Fruit fly (Drosophila melanogaster) whole organism, embryonic: ENCODE results near the gene cu.

Source experiments
- Abd-B ChIP-seq: fragments of 200-800 bp; sonication (Bioruptor generic); optimal IDR thresholded peaks from 2 replicates; lab custom pipeline; 2018; ENCODE audit warnings: missing biosample characterization, mild to moderate bottlenecking, missing genetic modification characterization, moderate library complexity
- Bgb ChIP-seq: fragments of 200-800 bp; sonication (Bioruptor generic); IDR thresholded peaks from 2 replicates; pipeline ENCODE4 v1.3.6; 2022; ENCODE audit warnings: missing biosample characterization, missing genetic modification characterization; ENCODE audit not compliant: partially characterized antibody
- Bteb2 ChIP-seq: fragments of 200-800 bp; sonication (Bioruptor generic); optimal IDR thresholded peaks from 2 replicates; lab custom pipeline; 2016; ENCODE audit warnings: missing biosample characterization, missing genetic modification characterization
- CG10565 ChIP-seq: fragments of 200-800 bp; sonication (Bioruptor generic); optimal IDR thresholded peaks from 3 replicates; lab custom pipeline; 2016; ENCODE audit warnings: missing biosample characterization, mild to moderate bottlenecking, missing genetic modification characterization
- CG11560 ChIP-seq: fragments of 200-800 bp; sonication (Bioruptor generic); IDR thresholded peaks from 3 replicates; pipeline ENCODE4 v1.3.6; 2022; ENCODE audit warnings: missing biosample characterization, missing genetic modification characterization
- CG11696 ChIP-seq: fragments of 200-800 bp; sonication (Bioruptor generic); IDR thresholded peaks from 2 replicates; pipeline ENCODE4 v1.3.6; 2022; ENCODE audit warnings: missing biosample characterization, missing genetic modification characterization
- CG12104 ChIP-seq: fragments of 200-800 bp; sonication (Bioruptor generic); optimal IDR thresholded peaks from 3 replicates; lab custom pipeline; 2016; ENCODE audit warnings: missing biosample characterization, missing genetic modification characterization
- CG12299 ChIP-seq: fragments of 200-800 bp; sonication (Bioruptor generic); optimal IDR thresholded peaks from 2 replicates; lab custom pipeline; 2018; ENCODE audit warnings: missing biosample characterization, mild to moderate bottlenecking, missing genetic modification characterization
- CG13123 ChIP-seq: fragments of 200-800 bp; sonication (Bioruptor generic); optimal IDR thresholded peaks from 2 replicates; lab custom pipeline; 2016; ENCODE audit warnings: missing biosample characterization, missing genetic modification characterization
- CG13287 ChIP-seq: fragments of 200-800 bp; sonication (Bioruptor generic); IDR thresholded peaks from 2 replicates; pipeline ENCODE4 v1.3.6; 2022; ENCODE audit warnings: missing biosample characterization, missing genetic modification characterization; ENCODE audit not compliant: partially characterized antibody
- CG13775 ChIP-seq: fragments of 200-800 bp; sonication (Bioruptor generic); optimal IDR thresholded peaks from 3 replicates; lab custom pipeline; 2017; ENCODE audit warnings: missing biosample characterization, mild to moderate bottlenecking, missing genetic modification characterization
- CG15514 ChIP-seq: fragments of 200-800 bp; sonication (Bioruptor generic); optimal IDR thresholded peaks from 3 replicates; lab custom pipeline; 2017; ENCODE audit warnings: missing biosample characterization, missing genetic modification characterization, mild to moderate bottlenecking, moderate library complexity, missing genetic modification reagents
- CG1792 ChIP-seq: fragments of 200-800 bp; sonication (Bioruptor generic); optimal IDR thresholded peaks from 2 replicates; lab custom pipeline; 2016; ENCODE audit warnings: missing biosample characterization, missing genetic modification characterization
- CG18476 ChIP-seq: fragments of 200-800 bp; sonication (Bioruptor generic); optimal IDR thresholded peaks from 2 replicates; lab custom pipeline; 2016; ENCODE audit warnings: missing biosample characterization, mild to moderate bottlenecking, missing genetic modification characterization
- CG18764 ChIP-seq: fragments of 200-800 bp; sonication (Bioruptor generic); optimal IDR thresholded peaks from 3 replicates; lab custom pipeline; 2016; ENCODE audit warnings: missing biosample characterization, missing genetic modification characterization
- CG33213 ChIP-seq: fragments of 200-800 bp; sonication (Bioruptor generic); optimal IDR thresholded peaks from 3 replicates; lab custom pipeline; 2016; ENCODE audit warnings: missing biosample characterization, missing genetic modification characterization
- CG3726 ChIP-seq: fragments of 200-800 bp; sonication (Bioruptor generic); IDR thresholded peaks from 3 replicates; pipeline ENCODE4, ENCODE4 v1.3.6; 2022; ENCODE audit warnings: missing biosample characterization, missing genetic modification characterization
- CG42726 ChIP-seq: fragments of 200-800 bp; sonication (Bioruptor generic); IDR thresholded peaks from 2 replicates; pipeline ENCODE4 v1.3.6; 2022; ENCODE audit warnings: missing biosample characterization, missing genetic modification characterization; ENCODE audit not compliant: partially characterized antibody
- CG4854 ChIP-seq: fragments of 200-800 bp; sonication (Bioruptor generic); optimal IDR thresholded peaks from 2 replicates; lab custom pipeline; 2016; ENCODE audit warnings: missing biosample characterization, missing genetic modification characterization, inconsistent platforms
- CG6791 ChIP-seq: fragments of 200-800 bp; sonication (Bioruptor generic); IDR thresholded peaks from 3 replicates; pipeline ENCODE4 v1.3.6; 2022; ENCODE audit warnings: missing biosample characterization, missing genetic modification characterization; ENCODE audit not compliant: partially characterized antibody
- CG8388 ChIP-seq: fragments of 200-800 bp; sonication (Bioruptor generic); optimal IDR thresholded peaks from 2 replicates; lab custom pipeline; 2019; ENCODE audit warnings: missing biosample characterization, mild to moderate bottlenecking, missing genetic modification characterization, moderate library complexity
- CG8924 ChIP-seq: fragments of 200-800 bp; optimal IDR thresholded peaks from 3 replicates; lab custom pipeline; 2019; ENCODE audit warnings: missing biosample characterization, mild to moderate bottlenecking, missing genetic modification characterization, moderate library complexity
- CG9437 ChIP-seq: fragments of 200-800 bp; sonication (Bioruptor generic); optimal IDR thresholded peaks from 2 replicates; lab custom pipeline; 2018; ENCODE audit warnings: missing biosample characterization, mild to moderate bottlenecking, missing genetic modification characterization
- CG9727 ChIP-seq: fragments of 200-800 bp; sonication (Bioruptor generic); optimal IDR thresholded peaks from 3 replicates; lab custom pipeline; 2017; ENCODE audit warnings: missing biosample characterization, mild to moderate bottlenecking, missing genetic modification characterization
- CoRest ChIP-seq: fragments of 200-800 bp; sonication (Bioruptor generic); optimal IDR thresholded peaks from 3 replicates; lab custom pipeline; 2018; ENCODE audit warnings: missing biosample characterization, mild to moderate bottlenecking, missing genetic modification characterization, moderate library complexity
- Dip3 ChIP-seq: fragments of 200-800 bp; sonication (Bioruptor generic); optimal IDR thresholded peaks from 3 replicates; lab custom pipeline; 2016; ENCODE audit warnings: missing biosample characterization, missing genetic modification characterization
- Eip74EF ChIP-seq, 2 experiments: fragments of 200-800 bp in 1 of 2; fragments of >200 bp in 1 of 2; sonication (Bioruptor generic) in 1 of 2; optimal IDR thresholded peaks; 2 replicates each; lab custom pipeline; 2017 to 2019; ENCODE audit warnings: missing biosample characterization in 2 of 2, missing genetic modification characterization in 2 of 2, mild to moderate bottlenecking in 1 of 2, moderate library complexity in 1 of 2
- Fer3 ChIP-seq: fragments of 200-800 bp; sonication (Bioruptor generic); optimal IDR thresholded peaks from 2 replicates; lab custom pipeline; 2018; ENCODE audit warnings: missing biosample characterization, mild to moderate bottlenecking, missing genetic modification characterization, moderate library complexity
- Hr51 ChIP-seq, 2 experiments: fragments of 200-800 bp; sonication (Bioruptor generic); optimal IDR thresholded peaks; 2 replicates in 1 of 2; 3 replicates in 1 of 2; lab custom pipeline; 2016 to 2018; ENCODE audit warnings: missing biosample characterization in 2 of 2, missing genetic modification characterization in 2 of 2, mild to moderate bottlenecking in 1 of 2, moderate library complexity in 1 of 2
- Mad ChIP-seq: fragments of 200-800 bp; sonication (Bioruptor generic); optimal IDR thresholded peaks from 2 replicates; lab custom pipeline; 2016; ENCODE audit warnings: missing biosample characterization, missing genetic modification characterization
- Tbp ChIP-seq: fragments of >200 bp; optimal IDR thresholded peaks from 2 replicates; lab custom pipeline; 2018; ENCODE audit warnings: missing biosample characterization, missing genetic modification characterization
- abd-A ChIP-seq: fragments of 200-800 bp; sonication (Bioruptor generic); optimal IDR thresholded peaks from 3 replicates; lab custom pipeline; 2019; ENCODE audit warnings: missing biosample characterization, mild to moderate bottlenecking, missing genetic modification characterization, moderate library complexity
- az2 ChIP-seq: fragments of 200-800 bp; sonication (Bioruptor generic); optimal IDR thresholded peaks from 3 replicates; lab custom pipeline; 2016; ENCODE audit warnings: missing biosample characterization, missing genetic modification characterization
- br ChIP-seq: fragments of >200 bp; optimal IDR thresholded peaks from 2 replicates; lab custom pipeline; 2017
- disco-r ChIP-seq: fragments of 200-800 bp; sonication (Bioruptor generic); optimal IDR thresholded peaks from 2 replicates; lab custom pipeline; 2016; ENCODE audit warnings: missing biosample characterization, missing genetic modification characterization
- dpn ChIP-seq, 2 experiments: fragments of 200-800 bp; sonication (Bioruptor generic); optimal IDR thresholded peaks; 3 replicates each; lab custom pipeline; 2016; ENCODE audit warnings: missing biosample characterization in 2 of 2, missing genetic modification characterization in 2 of 2
- ewg ChIP-seq: fragments of 200-800 bp; sonication (Bioruptor generic); optimal IDR thresholded peaks from 3 replicates; lab custom pipeline; 2017; ENCODE audit warnings: mild to moderate bottlenecking, missing biosample characterization, missing genetic modification reagents, missing genetic modification characterization
- fd3F ChIP-seq: fragments of 200-800 bp; sonication (Bioruptor generic); optimal IDR thresholded peaks from 2 replicates; lab custom pipeline; 2018; ENCODE audit warnings: missing biosample characterization, mild to moderate bottlenecking, missing genetic modification characterization, moderate library complexity
- fd64A ChIP-seq: fragments of 200-800 bp; sonication (Bioruptor generic); optimal IDR thresholded peaks from 3 replicates; lab custom pipeline; 2018; ENCODE audit warnings: missing biosample characterization, mild to moderate bottlenecking, missing genetic modification characterization
- hkb ChIP-seq, 2 experiments: fragments of 200-800 bp in 1 of 2; fragments of >200 bp in 1 of 2; sonication (Bioruptor generic) in 1 of 2; IDR thresholded peaks in 1 of 2; optimal IDR thresholded peaks in 1 of 2; 2 replicates each; pipeline versions ENCODE4 v1.3.6 to Lab custom; 2017 to 2022; ENCODE audit warnings: missing biosample characterization in 1 of 2, missing genetic modification characterization in 1 of 2
- jigr1 ChIP-seq: fragments of 200-800 bp; sonication (Bioruptor generic); IDR thresholded peaks from 3 replicates; pipeline ENCODE4 v1.3.6; 2022; ENCODE audit warnings: missing biosample characterization, missing genetic modification characterization
- lmd ChIP-seq: fragments of 200-800 bp; sonication (Bioruptor generic); IDR thresholded peaks from 2 replicates; pipeline ENCODE4 v1.3.6; 2022; ENCODE audit warnings: missing biosample characterization, missing genetic modification characterization
- nom ChIP-seq: fragments of 200-800 bp; sonication (Bioruptor generic); optimal IDR thresholded peaks from 2 replicates; lab custom pipeline; 2017; ENCODE audit warnings: missing biosample characterization, missing genetic modification characterization, mild to moderate bottlenecking, moderate library complexity, missing genetic modification reagents
- org-1 ChIP-seq: fragments of 200-800 bp; sonication (Bioruptor generic); optimal IDR thresholded peaks from 2 replicates; lab custom pipeline; 2017; ENCODE audit warnings: missing biosample characterization, missing genetic modification characterization
- pb ChIP-seq: fragments of 200-800 bp; sonication (Bioruptor generic); optimal IDR thresholded peaks from 3 replicates; lab custom pipeline; 2016; ENCODE audit warnings: missing biosample characterization, missing genetic modification characterization
- sna ChIP-seq: fragments of 200-800 bp; sonication (Bioruptor generic); IDR thresholded peaks from 2 replicates; pipeline ENCODE4 v1.3.6; 2022; ENCODE audit warnings: missing biosample characterization, missing genetic modification characterization; ENCODE audit not compliant: partially characterized antibody
- yki ChIP-seq: fragments of >200 bp; optimal IDR thresholded peaks from 3 replicates; lab custom pipeline; 2018

cu gene

DNA sequence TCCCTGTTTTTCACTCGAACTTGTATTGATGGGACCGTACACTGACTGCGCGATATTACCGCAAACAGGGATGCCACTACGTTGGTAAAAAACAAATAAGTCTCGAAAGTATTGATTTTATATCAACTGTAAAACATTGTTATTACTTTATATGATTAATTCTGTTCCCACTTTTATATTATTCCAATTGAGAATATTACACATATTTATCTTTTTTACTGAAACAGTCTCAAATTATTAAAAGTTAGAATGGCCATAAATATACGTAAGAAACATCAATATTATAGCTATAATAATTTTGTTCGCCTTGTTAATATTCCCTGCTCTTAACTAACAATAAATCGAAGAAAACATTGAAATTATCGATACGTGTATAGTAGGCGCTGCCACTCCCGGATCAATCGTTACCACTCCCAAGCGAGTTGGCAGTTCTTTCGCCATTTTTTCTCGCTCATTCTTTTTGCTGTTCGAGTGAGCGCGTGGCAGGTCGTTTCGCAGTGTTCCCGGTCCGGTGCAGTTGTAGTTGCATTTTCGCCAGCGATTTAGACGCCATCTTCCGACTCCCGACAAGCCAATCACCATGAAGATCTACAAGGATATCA lies 12.5 kb downstream of the cu start, which contains the start of the genes SdhC and Tctp (continued):
- TF ChIP-seq nom (GFP tag; lab: Kevin White, UChicago) = peak; percentile 73
- peak; percentile 60 for TF ChIP-seq CG15514
- TF ChIP-seq Eip74EF (GFP tag; optimal IDR thresholded peaks at IDR 0.05; lab: Kevin White, UChicago) = peak in 1 of 2 experiments; percentile 35
- TF ChIP-seq yki = no peak
- TF ChIP-seq CG18476 (GFP tag; lab: Kevin White, UChicago) = peak; percentile 38
- no peak for TF ChIP-seq jigr1
- TF ChIP-seq Bteb2 (GFP tag; lab: Kevin White, UChicago) = peak; percentile 46
- TF ChIP-seq CG33213 (GFP tag; lab: Kevin White, UChicago) = peak; percentile 19
- TF ChIP-seq org-1 (GFP tag; lab: Kevin White, UChicago) = no peak
- peak; percentile 62 for TF ChIP-seq CG9727
- TF ChIP-seq CoRest = peak; percentile 64
- TF ChIP-seq CG1792 (GFP tag; lab: Kevin White, UChicago) = no peak
- peak; percentile 17 to 60 for TF ChIP-seq Hr51 (GFP tag; optimal IDR thresholded peaks at IDR 0.05; lab: Kevin White, UChicago)
- peak; percentile 46 for TF ChIP-seq az2 (GFP tag; lab: Kevin White, UChicago)
- TF ChIP-seq CG42726 (GFP tag; lab: Robert Waterston, UW) = peak; percentile 57; the same call in 1 of the 2 replicates
- TF ChIP-seq Abd-B = peak; percentile 46
- TF ChIP-seq dpn (GFP tag; optimal IDR thresholded peaks at IDR 0.05; lab: Kevin White, UChicago) = peak; percentile 32 to 36
- no peak for TF ChIP-seq fd3F (GFP tag; lab: Kevin White, UChicago)
- TF ChIP-seq CG6791 = peak; percentile 62
- TF ChIP-seq, all 482 proteins: peak for 221

DNA sequence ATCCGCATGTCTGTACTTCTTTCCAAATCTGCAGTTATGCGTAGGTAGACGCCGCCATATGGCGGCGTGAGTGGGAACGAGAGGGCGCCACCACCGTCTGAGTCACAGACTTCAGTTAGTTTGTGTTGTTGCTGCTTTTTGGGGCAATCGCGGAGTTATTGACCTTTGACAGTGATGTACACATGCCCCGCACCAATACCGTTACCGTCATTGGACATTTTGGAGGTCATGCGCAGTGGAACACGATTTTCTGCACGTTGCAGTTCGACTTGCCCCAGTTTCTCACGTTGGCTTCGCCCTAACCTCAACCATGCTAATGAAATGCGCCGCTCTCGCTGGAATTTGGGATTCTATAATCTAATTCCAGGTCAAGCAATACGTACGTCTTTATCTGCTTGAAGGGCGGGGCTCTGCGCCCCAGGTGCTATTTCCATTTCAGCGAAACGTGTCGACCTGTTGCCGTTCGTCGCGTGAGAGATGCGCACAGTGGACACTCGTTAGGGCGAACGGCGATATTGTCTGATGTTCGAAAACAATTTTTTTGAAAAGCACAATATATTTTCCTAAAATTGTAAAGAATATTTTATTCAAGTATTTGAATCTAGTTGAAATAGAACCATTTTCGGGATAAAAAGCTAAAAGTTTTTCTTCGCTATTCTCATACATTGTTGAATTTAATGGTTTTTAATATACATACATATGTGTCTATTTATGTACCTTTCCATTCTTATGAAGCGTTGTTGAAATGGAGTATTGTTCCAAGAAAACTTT lies 14.1 kb downstream of the cu start:
- TF ChIP-seq CG11560 (tag; lab: Robert Waterston, UW) = no peak
- TF ChIP-seq CG8388 = peak; percentile 43
- peak; percentile 33 for TF ChIP-seq CG12299 (tag; lab: Kevin White, UChicago)
- no peak for TF ChIP-seq Tbp (GFP tag; lab: Kevin White, UChicago)
- peak; percentile 95 for TF ChIP-seq ewg
- TF ChIP-seq fd64A (GFP tag; lab: Kevin White, UChicago) = no peak
- TF ChIP-seq hkb (optimal IDR thresholded peaks at IDR 0.05; lab: Kevin White, UChicago) = no peak
- TF ChIP-seq hkb (GFP tag; IDR thresholded peaks at IDR 0.05; lab: Robert Waterston, UW) = peak; percentile 73
- peak; percentile 65 for TF ChIP-seq Mad
- peak; percentile 6 for TF ChIP-seq org-1 (GFP tag; lab: Kevin White, UChicago)
- peak; percentile 67 for TF ChIP-seq CG4854 (GFP tag; lab: Kevin White, UChicago)
- no peak for TF ChIP-seq sna
- 0 out of 2 replicates have a peak, but pooled peaks have one; percentile 17 for TF ChIP-seq CG11696 (GFP tag; lab: Robert Waterston, UW)
- no peak for TF ChIP-seq CG10565 (GFP tag; lab: Kevin White, UChicago)
- TF ChIP-seq CG13775 (GFP tag; lab: Kevin White, UChicago) = peak; percentile 53
- TF ChIP-seq Dip3 = peak; percentile 65
- peak; percentile 81 for TF ChIP-seq lmd (GFP tag; lab: Robert Waterston, UW)
- peak; percentile 53; the same call in 1 of the 3 replicates for TF ChIP-seq CG3726 (GFP tag; lab: Robert Waterston, UW)
- peak; percentile 34 for TF ChIP-seq pb
- peak; percentile 82 for TF ChIP-seq Fer3 (tag; lab: Kevin White, UChicago)
- no peak for TF ChIP-seq br (lab: Kevin White, UChicago)
- no peak for TF ChIP-seq CG12104
- TF ChIP-seq abd-A = peak; percentile 82
- no peak for TF ChIP-seq Bgb (GFP tag; lab: Robert Waterston, UW)
- peak; percentile 46 for TF ChIP-seq CG8924 (tag; lab: Kevin White, UChicago)
- peak; percentile 41 for TF ChIP-seq disco-r (GFP tag; lab: Kevin White, UChicago)
- TF ChIP-seq CG18764 = peak; percentile 44
- no peak for TF ChIP-seq CG13123 (GFP tag; lab: Kevin White, UChicago)
- TF ChIP-seq CG9437 (GFP tag; lab: Kevin White, UChicago) = peak; percentile 37
- no peak; the same call in 1 of the 2 replicates for TF ChIP-seq CG13287 (GFP tag; lab: Robert Waterston, UW)
